Fruit fly (Drosophila melanogaster) whole organism, embryonic: ENCODE data around the gene CG46460.

Experiments
- Awh ChIP-seq: fragments of 200-800 bp; sonication (Bioruptor generic); IDR thresholded peaks from 2 replicates; pipeline ENCODE4, ENCODE4 v1.3.6; 2022; ENCODE audit warnings: missing biosample characterization, missing genetic modification characterization
- Bgb ChIP-seq: fragments of 200-800 bp; sonication (Bioruptor generic); IDR thresholded peaks from 2 replicates; pipeline ENCODE4 v1.3.6; 2022; ENCODE audit warnings: missing biosample characterization, missing genetic modification characterization; ENCODE audit not compliant: partially characterized antibody
- Blimp-1 ChIP-seq: fragments of 200-800 bp; sonication (Bioruptor generic); optimal IDR thresholded peaks from 3 replicates; lab custom pipeline; 2018; ENCODE audit warnings: missing biosample characterization, missing genetic modification characterization, mild to moderate bottlenecking, moderate library complexity, missing genetic modification reagents
- CG1024 ChIP-seq: fragments of 200-800 bp; sonication (Bioruptor generic); IDR thresholded peaks from 2 replicates; pipeline ENCODE4 v1.3.6; 2022; ENCODE audit warnings: missing biosample characterization, missing genetic modification characterization
- CG10267 ChIP-seq: fragments of 200-800 bp; sonication (Bioruptor generic); optimal IDR thresholded peaks from 2 replicates; lab custom pipeline; 2018; ENCODE audit warnings: missing biosample characterization, mild to moderate bottlenecking, missing genetic modification characterization, moderate library complexity
- CG10543 ChIP-seq: fragments of 200-800 bp; sonication (Bioruptor generic); optimal IDR thresholded peaks from 3 replicates; lab custom pipeline; 2017; ENCODE audit warnings: missing biosample characterization, mild to moderate bottlenecking, missing genetic modification characterization, moderate library complexity
- CG12219 ChIP-seq: fragments of 200-800 bp; sonication (Bioruptor generic); optimal IDR thresholded peaks from 3 replicates; lab custom pipeline; 2018; ENCODE audit warnings: missing biosample characterization, mild to moderate bottlenecking, missing genetic modification characterization
- CG13296 ChIP-seq: fragments of 200-800 bp; sonication (Bioruptor generic); optimal IDR thresholded peaks from 3 replicates; lab custom pipeline; 2018; ENCODE audit warnings: missing biosample characterization, mild to moderate bottlenecking, missing genetic modification characterization
- CG15011 ChIP-seq: fragments of 200-800 bp; sonication (Bioruptor generic); optimal IDR thresholded peaks from 3 replicates; lab custom pipeline; 2018; ENCODE audit warnings: missing biosample characterization, mild to moderate bottlenecking, missing genetic modification characterization
- CG16813 ChIP-seq: fragments of 200-800 bp; sonication (Bioruptor generic); IDR thresholded peaks from 3 replicates; pipeline ENCODE4 v1.3.6; 2022; ENCODE audit warnings: missing biosample characterization, missing genetic modification characterization; ENCODE audit not compliant: partially characterized antibody
- CG3407 ChIP-seq: fragments of 200-800 bp; sonication (Bioruptor generic); optimal IDR thresholded peaks from 2 replicates; lab custom pipeline; 2018; ENCODE audit warnings: missing biosample characterization, mild to moderate bottlenecking, missing genetic modification characterization
- CG5245 ChIP-seq: fragments of 200-800 bp; sonication (Bioruptor generic); optimal IDR thresholded peaks from 3 replicates; lab custom pipeline; 2016; ENCODE audit warnings: missing biosample characterization, missing genetic modification characterization
- CG5953 ChIP-seq: fragments of 200-800 bp; sonication (Bioruptor generic); IDR thresholded peaks from 2 replicates; pipeline ENCODE4 v1.3.6; 2022; ENCODE audit warnings: missing biosample characterization, missing genetic modification characterization
- CG7745 ChIP-seq: fragments of 200-800 bp; sonication (Bioruptor generic); optimal IDR thresholded peaks from 2 replicates; lab custom pipeline; 2018; ENCODE audit warnings: missing biosample characterization, mild to moderate bottlenecking, missing genetic modification characterization, moderate library complexity
- CG7928 ChIP-seq: fragments of 200-800 bp; sonication (Bioruptor generic); optimal IDR thresholded peaks from 2 replicates; lab custom pipeline; 2017; ENCODE audit warnings: missing biosample characterization, mild to moderate bottlenecking, missing genetic modification characterization
- CG8089 ChIP-seq: fragments of 200-800 bp; sonication (Bioruptor generic); optimal IDR thresholded peaks from 3 replicates; lab custom pipeline; 2016; ENCODE audit warnings: missing biosample characterization, missing genetic modification characterization
- Camta ChIP-seq: fragments of 200-800 bp; sonication (Bioruptor generic); optimal IDR thresholded peaks from 2 replicates; lab custom pipeline; 2016; ENCODE audit warnings: missing biosample characterization, missing genetic modification characterization
- Chrac-16 ChIP-seq: fragments of 200-800 bp; sonication (Bioruptor generic); optimal IDR thresholded peaks from 3 replicates; lab custom pipeline; 2016; ENCODE audit warnings: missing biosample characterization, missing genetic modification characterization
- Doc2 ChIP-seq: fragments of 200-800 bp; sonication (Bioruptor generic); IDR thresholded peaks from 2 replicates; pipeline ENCODE4 v1.3.6; 2022; ENCODE audit warnings: missing biosample characterization, missing genetic modification characterization
- Ets65A ChIP-seq: fragments of 200-800 bp; sonication (Bioruptor generic); peaks from one replicate; lab custom pipeline; 2016; ENCODE audit warnings: missing biosample characterization, missing genetic modification characterization
- HLH4C ChIP-seq: fragments of 200-800 bp; sonication (Bioruptor generic); IDR thresholded peaks from 3 replicates; pipeline ENCODE4 v1.3.6; 2022; ENCODE audit warnings: missing biosample characterization, missing genetic modification characterization; ENCODE audit not compliant: partially characterized antibody
- Nf-YC ChIP-seq: fragments of 200-800 bp; optimal IDR thresholded peaks from 3 replicates; lab custom pipeline; 2019; ENCODE audit warnings: missing biosample characterization, mild to moderate bottlenecking, missing genetic modification characterization, moderate library complexity
- Rfx ChIP-seq: fragments of 200-800 bp; sonication (Bioruptor generic); IDR thresholded peaks from 2 replicates; pipeline ENCODE4 v1.3.6; 2022; ENCODE audit warnings: missing biosample characterization, missing genetic modification characterization
- Sox102F ChIP-seq: fragments of 200-800 bp; sonication (Bioruptor generic); optimal IDR thresholded peaks from 2 replicates; lab custom pipeline; 2018; ENCODE audit warnings: missing biosample characterization, mild to moderate bottlenecking, missing genetic modification characterization, moderate library complexity
- Sry-β ChIP-seq: fragments of 200-800 bp; sonication (Bioruptor generic); optimal IDR thresholded peaks from 2 replicates; lab custom pipeline; 2018; ENCODE audit warnings: missing biosample characterization, mild to moderate bottlenecking, missing genetic modification characterization, moderate library complexity
- TFAM ChIP-seq: fragments of 200-800 bp; sonication (Bioruptor generic); optimal IDR thresholded peaks from 2 replicates; lab custom pipeline; 2017; ENCODE audit warnings: missing biosample characterization, missing genetic modification characterization, inconsistent platforms
- bcd ChIP-seq: fragments of 200-800 bp; sonication (Bioruptor generic); optimal IDR thresholded peaks from 2 replicates; lab custom pipeline; 2017; ENCODE audit warnings: missing biosample characterization, mild to moderate bottlenecking, missing genetic modification characterization
- cg ChIP-seq: fragments of 200-800 bp; sonication (Bioruptor generic); optimal IDR thresholded peaks from 3 replicates; lab custom pipeline; 2019; ENCODE audit warnings: missing biosample characterization, mild to moderate bottlenecking, missing genetic modification characterization, moderate library complexity
- chn ChIP-seq: fragments of 200-800 bp; sonication (Bioruptor generic); optimal IDR thresholded peaks from 2 replicates; lab custom pipeline; 2016; ENCODE audit warnings: missing biosample characterization, missing genetic modification characterization
- crp ChIP-seq, 2 experiments: fragments of 200-800 bp; sonication (Bioruptor generic); optimal IDR thresholded peaks; 2 replicates in 1 of 2; 3 replicates in 1 of 2; lab custom pipeline; 2017; ENCODE audit warnings: missing biosample characterization in 2 of 2, missing genetic modification characterization in 2 of 2, mild to moderate bottlenecking in 1 of 2, moderate library complexity in 1 of 2
- dm ChIP-seq: fragments of 200-800 bp; sonication (Bioruptor generic); optimal IDR thresholded peaks from 3 replicates; lab custom pipeline; 2016; ENCODE audit warnings: missing biosample characterization, missing genetic modification characterization
- en ChIP-seq: fragments of 200-800 bp; sonication (Bioruptor generic); optimal IDR thresholded peaks from 2 replicates; lab custom pipeline; 2016; ENCODE audit warnings: missing biosample characterization, missing genetic modification characterization
- fru ChIP-seq: fragments of >200 bp; optimal IDR thresholded peaks from 2 replicates; lab custom pipeline; 2017
- grau ChIP-seq: fragments of 200-800 bp; optimal IDR thresholded peaks from 3 replicates; lab custom pipeline; 2019; ENCODE audit warnings: missing biosample characterization, mild to moderate bottlenecking, missing genetic modification characterization, moderate library complexity
- p53 ChIP-seq: fragments of 200-800 bp; sonication (Bioruptor generic); optimal IDR thresholded peaks from 2 replicates; lab custom pipeline; 2016; ENCODE audit warnings: missing biosample characterization, missing genetic modification characterization
- sens ChIP-seq: fragments of 200-800 bp; sonication (Bioruptor generic); peaks from one replicate; lab custom pipeline; 2016; ENCODE audit warnings: missing biosample characterization, missing genetic modification characterization
- slp2 ChIP-seq: fragments of 200-800 bp; sonication (Bioruptor generic); optimal IDR thresholded peaks from 2 replicates; lab custom pipeline; 2016; ENCODE audit warnings: missing biosample characterization, missing genetic modification characterization
- vfl ChIP-seq: fragments of 200-800 bp; sonication (Bioruptor generic); optimal IDR thresholded peaks from 2 replicates; lab custom pipeline; 2016; ENCODE audit warnings: missing biosample characterization, missing genetic modification characterization
- vvl ChIP-seq: fragments of 200-800 bp; sonication (Bioruptor generic); IDR thresholded peaks from 2 replicates; pipeline ENCODE4 v1.3.6; 2022; ENCODE audit warnings: missing biosample characterization, missing genetic modification characterization
- zen ChIP-seq: fragments of 200-800 bp; sonication (Bioruptor generic); optimal IDR thresholded peaks from 3 replicates; lab custom pipeline; 2018; ENCODE audit warnings: missing biosample characterization, mild to moderate bottlenecking, missing genetic modification characterization, moderate library complexity

The CG46460 gene

DNA sequence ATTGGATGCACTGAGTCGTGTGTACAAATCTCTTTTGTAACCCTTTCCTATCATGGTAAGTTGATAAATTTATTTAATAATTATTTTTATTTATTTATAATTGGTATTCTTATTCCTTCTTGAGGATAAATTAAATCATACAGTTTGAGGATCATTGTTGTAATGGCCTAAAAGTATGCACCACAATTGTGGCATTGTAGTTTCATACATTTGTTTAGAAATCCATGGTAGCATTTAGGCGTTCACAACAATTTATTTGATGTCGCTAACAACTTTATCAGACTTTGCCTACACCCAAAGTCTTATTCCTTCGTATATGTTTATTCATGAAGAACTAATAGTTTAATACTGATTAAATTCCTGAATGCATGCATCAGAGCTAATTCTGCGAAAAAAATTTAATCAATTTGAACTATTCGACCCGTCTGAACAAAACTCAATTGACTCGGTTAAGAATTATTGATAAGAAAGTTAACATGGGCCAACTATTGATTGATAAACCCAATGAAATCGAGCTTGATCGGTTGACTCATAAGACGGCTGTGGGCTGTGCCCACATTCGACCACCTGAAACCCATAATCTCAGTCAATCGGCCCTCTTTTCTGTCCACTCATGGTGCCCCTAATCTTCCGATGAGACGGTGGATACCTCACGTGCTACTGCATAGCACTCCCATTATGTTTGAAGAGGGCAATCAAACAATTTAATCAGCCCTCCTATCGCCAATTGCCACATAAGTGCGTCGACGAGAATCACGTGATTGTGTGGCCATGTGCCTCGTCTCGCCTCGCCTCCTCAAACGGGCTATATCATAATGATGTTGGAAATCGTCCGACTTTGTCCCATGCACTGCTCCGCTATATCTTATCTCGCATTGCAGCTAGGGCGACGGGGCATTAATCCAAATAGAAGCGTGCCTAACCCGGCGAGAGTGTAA lies 7.5 kb downstream of the CG46460 start (continued):
- TF ChIP-seq CG12219 (GFP tag; lab: Kevin White, UChicago) (peak; percentile 22), dm (GFP tag; lab: Kevin White, UChicago) (peak; percentile 15), CG10543 (GFP tag; lab: Kevin White, UChicago) (peak; percentile 70), bcd (GFP tag; lab: Kevin White, UChicago) (no peak), Bgb (GFP tag; lab: Robert Waterston, UW) (no peak; the same call in 1 of the 2 replicates), vfl (no peak), CG3407 (no peak), Awh (GFP tag; lab: Robert Waterston, UW) (peak; percentile 56; the same call in 1 of the 2 replicates)

- TF ChIP-seq Rfx (GFP tag; lab: Robert Waterston, UW), result no peak; the same call in 1 of the 2 replicates
- TF ChIP-seq Doc2 (GFP tag; lab: Robert Waterston, UW), result no peak
- TF ChIP-seq CG5245 (GFP tag; lab: Kevin White, UChicago), result no peak
- no peak for TF ChIP-seq Chrac-16 (GFP tag; lab: Kevin White, UChicago)
- no peak for TF ChIP-seq Nf-YC (tag; lab: Kevin White, UChicago)
- TF ChIP-seq Sox102F (GFP tag; lab: Kevin White, UChicago), result no peak
- no peak for TF ChIP-seq p53 (GFP tag; lab: Kevin White, UChicago)
- no peak for TF ChIP-seq en
- no peak for TF ChIP-seq Camta (GFP tag; lab: Kevin White, UChicago)
- TF ChIP-seq CG8089 (GFP tag; lab: Kevin White, UChicago), result no peak
- peak; percentile 47 for TF ChIP-seq Ets65A (GFP tag; lab: Kevin White, UChicago)
- TF ChIP-seq Blimp-1, result no peak
- no peak for TF ChIP-seq CG10267
- TF ChIP-seq vvl, result 0 out of 2 replicates have a peak, but pooled peaks have one; percentile 20
- TF ChIP-seq CG15011, result no peak
- no peak for TF ChIP-seq CG7745 (tag; lab: Kevin White, UChicago)
- no peak for TF ChIP-seq Sry-β (GFP tag; lab: Kevin White, UChicago)
- no peak for TF ChIP-seq CG3407
- TF ChIP-seq, all 482 proteins: peak for 2
Observed at dm6 chr3L:4215079-4215478, 12.0 kb downstream of the CG46460 start, which contains the start of gene Cpr64Ad. Gene Cpr64Ad, plus strand, starts transcription at chr3L:4215379.

DNA sequence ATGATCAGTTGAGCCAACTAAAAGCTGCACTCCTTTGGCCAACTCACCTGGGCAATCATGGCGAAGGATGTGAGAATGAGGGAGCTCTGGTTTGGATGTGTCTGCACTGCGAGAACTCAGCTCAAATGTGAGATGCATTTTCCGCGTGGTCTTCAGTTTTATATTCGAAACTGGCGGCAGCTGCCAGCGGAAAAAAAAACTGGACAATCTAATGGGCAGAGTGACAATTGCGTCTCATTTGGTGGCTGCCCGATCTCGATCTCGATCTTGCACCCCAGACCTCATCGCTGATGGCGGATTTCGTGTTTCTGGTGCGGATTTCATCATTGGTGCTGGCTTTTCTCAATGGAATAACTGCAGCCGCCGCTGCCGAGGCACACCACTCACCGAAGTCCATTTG lies 14.3 kb downstream of the CG46460 start, which contains the start of gene Cpr64Ac:
Gene Cpr64Ac (minus strand): TSS at position 101 of the 400 bp plus-strand sequence.
- TF ChIP-seq sens (GFP tag; lab: Kevin White, UChicago), result peak; percentile 5
- TF ChIP-seq chn (GFP tag; lab: Kevin White, UChicago), result no peak

DNA sequence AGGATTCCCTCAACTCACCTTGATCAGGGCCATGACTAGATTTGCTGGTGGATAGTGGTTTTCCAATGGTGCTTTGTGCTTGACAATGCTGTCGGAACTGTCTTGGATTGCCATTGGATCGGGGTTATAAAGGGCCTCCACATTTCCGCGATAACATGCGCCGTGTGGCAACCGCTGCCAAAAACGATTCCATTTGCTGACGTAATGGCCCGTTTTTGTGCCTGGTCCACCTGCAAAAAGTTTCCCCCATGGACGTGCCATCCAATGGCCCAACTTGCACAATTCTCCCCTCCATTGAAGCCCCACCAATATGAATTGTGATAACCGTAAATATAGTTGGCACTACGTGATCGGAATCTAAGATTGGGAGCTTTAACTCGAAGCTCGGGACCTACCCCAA lies 15.7 kb downstream of the CG46460 start, which contains the start of gene Cpr64Ab:
Gene Cpr64Ab (minus strand): TSS at position 101 of the 400 bp plus-strand sequence.
- TF ChIP-seq TFAM (GFP tag; lab: Kevin White, UChicago), result no peak
- no peak for TF ChIP-seq CG13296 (GFP tag; lab: Kevin White, UChicago)
- TF ChIP-seq CG1024 (GFP tag; lab: Robert Waterston, UW), result no peak
- no peak for TF ChIP-seq crp (GFP tag; optimal IDR thresholded peaks at IDR 0.05; lab: Kevin White, UChicago)
- no peak for TF ChIP-seq zen (tag; lab: Kevin White, UChicago)
- TF ChIP-seq cg, result no peak
- no peak for TF ChIP-seq CG10267
- no peak for TF ChIP-seq CG5953 (GFP tag; lab: Robert Waterston, UW)
- TF ChIP-seq vfl, result no peak
- TF ChIP-seq slp2 (GFP tag; lab: Kevin White, UChicago), result no peak
- TF ChIP-seq CG16813 (GFP tag; lab: Robert Waterston, UW), result no peak
- TF ChIP-seq grau (tag; lab: Kevin White, UChicago), result no peak
- no peak for TF ChIP-seq CG7928 (GFP tag; lab: Kevin White, UChicago)
- no peak for TF ChIP-seq fru (lab: Kevin White, UChicago)
- no peak for TF ChIP-seq HLH4C (GFP tag; lab: Robert Waterston, UW)
